Fruit fly (Drosophila melanogaster) whole organism, embryonic: ENCODE data around the gene MtnC.

Experiments
- Atf3 ChIP-seq: fragments of 200-800 bp; sonication (Bioruptor generic); optimal IDR thresholded peaks from 3 replicates; lab custom pipeline; 2016; ENCODE audit warnings: missing biosample characterization, missing genetic modification characterization
- Awh ChIP-seq: fragments of 200-800 bp; sonication (Bioruptor generic); IDR thresholded peaks from 2 replicates; pipeline ENCODE4, ENCODE4 v1.3.6; 2022; ENCODE audit warnings: missing biosample characterization, missing genetic modification characterization
- CG10543 ChIP-seq: fragments of 200-800 bp; sonication (Bioruptor generic); optimal IDR thresholded peaks from 3 replicates; lab custom pipeline; 2017; ENCODE audit warnings: missing biosample characterization, mild to moderate bottlenecking, missing genetic modification characterization, moderate library complexity
- CG11504 ChIP-seq: fragments of 200-800 bp; sonication (Bioruptor generic); optimal IDR thresholded peaks from 3 replicates; lab custom pipeline; 2019; ENCODE audit warnings: missing biosample characterization, mild to moderate bottlenecking, missing genetic modification characterization, moderate library complexity
- CG1233 ChIP-seq: fragments of 200-800 bp; sonication (Bioruptor generic); optimal IDR thresholded peaks from 4 replicates; lab custom pipeline; 2018; ENCODE audit warnings: missing biosample characterization, mild to moderate bottlenecking, missing genetic modification characterization
- CG12769 ChIP-seq: fragments of 200-800 bp; sonication (Bioruptor generic); optimal IDR thresholded peaks from 2 replicates; lab custom pipeline; 2019; ENCODE audit warnings: missing biosample characterization, mild to moderate bottlenecking, missing genetic modification characterization, moderate library complexity
- CG14014 ChIP-seq: fragments of 200-800 bp; sonication (Bioruptor generic); IDR thresholded peaks from 2 replicates; pipeline ENCODE4 v1.3.6; 2022; ENCODE audit warnings: missing biosample characterization, missing genetic modification characterization
- CG1529 ChIP-seq: fragments of 200-800 bp; sonication (Bioruptor generic); optimal IDR thresholded peaks from 3 replicates; lab custom pipeline; 2018; ENCODE audit warnings: missing biosample characterization, missing genetic modification characterization
- CG3281 ChIP-seq: fragments of 200-800 bp; sonication (Bioruptor generic); optimal IDR thresholded peaks from 3 replicates; lab custom pipeline; 2017; ENCODE audit warnings: missing biosample characterization, mild to moderate bottlenecking, missing genetic modification characterization
- CG34376 ChIP-seq: fragments of 200-800 bp; sonication (Bioruptor generic); optimal IDR thresholded peaks from 2 replicates; lab custom pipeline; 2018; ENCODE audit warnings: missing biosample characterization, mild to moderate bottlenecking, missing genetic modification characterization
- CG34422 ChIP-seq: fragments of 200-800 bp; sonication (Bioruptor generic); IDR thresholded peaks from 3 replicates; pipeline ENCODE4 v1.3.6; 2022; ENCODE audit warnings: missing biosample characterization, missing genetic modification characterization
- CG6791 ChIP-seq: fragments of 200-800 bp; sonication (Bioruptor generic); IDR thresholded peaks from 3 replicates; pipeline ENCODE4 v1.3.6; 2022; ENCODE audit warnings: missing biosample characterization, missing genetic modification characterization; ENCODE audit not compliant: partially characterized antibody
- CG9215 ChIP-seq: fragments of 200-800 bp; sonication (Bioruptor generic); IDR thresholded peaks from 2 replicates; pipeline ENCODE4 v1.3.6; 2022; ENCODE audit warnings: missing biosample characterization, missing genetic modification characterization
- CG9437 ChIP-seq: fragments of 200-800 bp; sonication (Bioruptor generic); optimal IDR thresholded peaks from 2 replicates; lab custom pipeline; 2018; ENCODE audit warnings: missing biosample characterization, mild to moderate bottlenecking, missing genetic modification characterization
- CG9932 ChIP-seq: fragments of 200-800 bp; sonication (Bioruptor generic); IDR thresholded peaks from 2 replicates; pipeline ENCODE4 v1.3.6; 2022; ENCODE audit warnings: missing biosample characterization, missing genetic modification characterization
- Dbx ChIP-seq: fragments of 200-800 bp; sonication (Bioruptor generic); IDR thresholded peaks from 3 replicates; pipeline ENCODE4 v1.3.6; 2022; ENCODE audit warnings: missing biosample characterization, missing genetic modification characterization
- Doc3 ChIP-seq: fragments of 200-800 bp; sonication (Bioruptor generic); IDR thresholded peaks from 3 replicates; pipeline ENCODE4 v1.3.6; 2022; ENCODE audit warnings: missing biosample characterization, missing genetic modification characterization; ENCODE audit not compliant: partially characterized antibody
- E2f1 ChIP-seq: fragments of 200-800 bp; sonication (Bioruptor generic); IDR thresholded peaks from 2 replicates; pipeline ENCODE4 v1.3.6; 2022; ENCODE audit warnings: missing biosample characterization, missing genetic modification characterization
- Hmr ChIP-seq: fragments of 200-800 bp; sonication (Bioruptor generic); optimal IDR thresholded peaks from 3 replicates; lab custom pipeline; 2017; ENCODE audit warnings: mild to moderate bottlenecking, missing biosample characterization, missing genetic modification reagents, missing genetic modification characterization
- Hmx ChIP-seq: fragments of 200-800 bp; sonication (Bioruptor generic); optimal IDR thresholded peaks from 2 replicates; lab custom pipeline; 2016; ENCODE audit warnings: missing biosample characterization, missing genetic modification characterization
- Lpt ChIP-seq: fragments of >200 bp; optimal IDR thresholded peaks from 2 replicates; lab custom pipeline; 2018; ENCODE audit warnings: missing biosample characterization, missing genetic modification characterization
- Med ChIP-seq: fragments of 200-800 bp; sonication (Bioruptor generic); peaks from one replicate; lab custom pipeline; 2016; ENCODE audit warnings: missing biosample characterization, missing genetic modification characterization, mild to moderate bottlenecking, inconsistent platforms, moderate library complexity
- NfI ChIP-seq: fragments of 200-800 bp; sonication (Bioruptor generic); optimal IDR thresholded peaks from 3 replicates; lab custom pipeline; 2018; ENCODE audit warnings: missing biosample characterization, mild to moderate bottlenecking, missing genetic modification characterization, moderate library complexity
- Optix ChIP-seq: fragments of 200-800 bp; sonication (Bioruptor generic); IDR thresholded peaks from 3 replicates; pipeline ENCODE4 v1.3.6; 2022; ENCODE audit warnings: missing biosample characterization, missing genetic modification characterization
- Rfx ChIP-seq: fragments of 200-800 bp; sonication (Bioruptor generic); IDR thresholded peaks from 2 replicates; pipeline ENCODE4 v1.3.6; 2022; ENCODE audit warnings: missing biosample characterization, missing genetic modification characterization
- abd-A ChIP-seq: fragments of 200-800 bp; sonication (Bioruptor generic); optimal IDR thresholded peaks from 3 replicates; lab custom pipeline; 2019; ENCODE audit warnings: missing biosample characterization, mild to moderate bottlenecking, missing genetic modification characterization, moderate library complexity
- aop ChIP-seq: fragments of 200-800 bp; sonication (Bioruptor generic); IDR thresholded peaks from 2 replicates; pipeline ENCODE4 v1.3.6; 2022; ENCODE audit warnings: missing biosample characterization, missing genetic modification characterization
- az2 ChIP-seq: fragments of 200-800 bp; sonication (Bioruptor generic); optimal IDR thresholded peaks from 3 replicates; lab custom pipeline; 2016; ENCODE audit warnings: missing biosample characterization, missing genetic modification characterization
- bcd ChIP-seq: fragments of 200-800 bp; sonication (Bioruptor generic); optimal IDR thresholded peaks from 2 replicates; lab custom pipeline; 2017; ENCODE audit warnings: missing biosample characterization, mild to moderate bottlenecking, missing genetic modification characterization
- crol ChIP-seq: fragments of 200-800 bp; sonication (Bioruptor generic); IDR thresholded peaks from 2 replicates; pipeline ENCODE4 v1.3.6; 2022; ENCODE audit warnings: missing biosample characterization, missing genetic modification characterization
- cwo ChIP-seq: fragments of 200-800 bp; sonication (Bioruptor generic); optimal IDR thresholded peaks from 3 replicates; lab custom pipeline; 2017; ENCODE audit warnings: missing biosample characterization, missing genetic modification characterization, mild to moderate bottlenecking, moderate library complexity, missing genetic modification reagents
- dm ChIP-seq: fragments of 200-800 bp; sonication (Bioruptor generic); optimal IDR thresholded peaks from 3 replicates; lab custom pipeline; 2016; ENCODE audit warnings: missing biosample characterization, missing genetic modification characterization
- ewg ChIP-seq: fragments of 200-800 bp; sonication (Bioruptor generic); optimal IDR thresholded peaks from 3 replicates; lab custom pipeline; 2017; ENCODE audit warnings: mild to moderate bottlenecking, missing biosample characterization, missing genetic modification reagents, missing genetic modification characterization
- fru ChIP-seq: fragments of >200 bp; optimal IDR thresholded peaks from 2 replicates; lab custom pipeline; 2017
- ftz-f1 ChIP-seq: fragments of 200-800 bp; sonication (Bioruptor generic); optimal IDR thresholded peaks from 2 replicates; lab custom pipeline; 2016; ENCODE audit warnings: missing biosample characterization, missing genetic modification characterization
- gcm ChIP-seq: fragments of 200-800 bp; sonication (Bioruptor generic); optimal IDR thresholded peaks from 2 replicates; lab custom pipeline; 2019; ENCODE audit warnings: missing biosample characterization, mild to moderate bottlenecking, missing genetic modification characterization, moderate library complexity
- inv ChIP-seq: fragments of 200-800 bp; sonication (Bioruptor generic); IDR thresholded peaks from 2 replicates; pipeline ENCODE4 v1.3.6; 2022; ENCODE audit warnings: missing biosample characterization, missing genetic modification characterization; ENCODE audit not compliant: partially characterized antibody
- kay ChIP-seq: fragments of 200-800 bp; sonication (Bioruptor generic); optimal IDR thresholded peaks from 2 replicates; lab custom pipeline; 2016; ENCODE audit warnings: missing biosample characterization, missing genetic modification characterization
- kni ChIP-seq: fragments of 200-800 bp; sonication (Bioruptor generic); optimal IDR thresholded peaks from 3 replicates; lab custom pipeline; 2017; ENCODE audit warnings: mild to moderate bottlenecking, missing biosample characterization, missing genetic modification reagents, missing genetic modification characterization
- lilli ChIP-seq: fragments of 200-800 bp; sonication (Bioruptor generic); optimal IDR thresholded peaks from 3 replicates; lab custom pipeline; 2016; ENCODE audit warnings: missing biosample characterization, missing genetic modification characterization
- oc ChIP-seq: fragments of 200-800 bp; sonication (Bioruptor generic); optimal IDR thresholded peaks from 2 replicates; lab custom pipeline; 2018; ENCODE audit warnings: missing biosample characterization, mild to moderate bottlenecking, missing genetic modification characterization, moderate library complexity
- odd ChIP-seq: fragments of 200-800 bp; sonication (Bioruptor generic); optimal IDR thresholded peaks from 2 replicates; lab custom pipeline; 2017; ENCODE audit warnings: missing biosample characterization, mild to moderate bottlenecking, missing genetic modification characterization
- phol ChIP-seq: fragments of 200-800 bp; sonication (Bioruptor generic); optimal IDR thresholded peaks from 3 replicates; lab custom pipeline; 2018; ENCODE audit warnings: missing biosample characterization, mild to moderate bottlenecking, missing genetic modification characterization, moderate library complexity
- pros ChIP-seq: fragments of 200-800 bp; sonication (Bioruptor generic); optimal IDR thresholded peaks from 3 replicates; lab custom pipeline; 2019; ENCODE audit warnings: missing biosample characterization, mild to moderate bottlenecking, missing genetic modification characterization, moderate library complexity
- salm ChIP-seq: fragments of 200-800 bp; sonication (Bioruptor generic); optimal IDR thresholded peaks from 2 replicates; lab custom pipeline; 2018; ENCODE audit warnings: missing biosample characterization, mild to moderate bottlenecking, missing genetic modification characterization
- sqz ChIP-seq: fragments of 200-800 bp; sonication (Bioruptor generic); optimal IDR thresholded peaks from 3 replicates; lab custom pipeline; 2018; ENCODE audit warnings: missing biosample characterization, mild to moderate bottlenecking, missing genetic modification characterization
- sug ChIP-seq: fragments of 200-800 bp; optimal IDR thresholded peaks from 2 replicates; lab custom pipeline; 2019; ENCODE audit warnings: missing biosample characterization, mild to moderate bottlenecking, missing genetic modification characterization, moderate library complexity
- tgo ChIP-seq: fragments of 200-800 bp; sonication (Bioruptor generic); IDR thresholded peaks from 3 replicates; pipeline ENCODE4 v1.3.6; 2022; ENCODE audit warnings: missing biosample characterization, missing genetic modification characterization
- tna ChIP-seq: fragments of 200-800 bp; sonication (Bioruptor generic); IDR thresholded peaks from 2 replicates; pipeline ENCODE4 v1.3.6; 2022; ENCODE audit warnings: missing biosample characterization, missing genetic modification characterization; ENCODE audit not compliant: partially characterized antibody
- toy ChIP-seq: fragments of 200-800 bp; sonication (Bioruptor generic); IDR thresholded peaks from 2 replicates; pipeline ENCODE4 v1.3.6; 2022; ENCODE audit warnings: missing biosample characterization, missing genetic modification characterization

The MtnC gene

dm6 chr3R:20310905-20311304 lies 49.2 kb upstream of the MtnC start (continued):
- TF ChIP-seq inv (GFP tag; lab: Robert Waterston, UW) (no peak), Hmx (GFP tag; lab: Kevin White, UChicago) (peak; percentile 24), pros (GFP tag; lab: Kevin White, UChicago) (no peak), Atf3 (no peak), kay (GFP tag; lab: Kevin White, UChicago) (no peak), odd (GFP tag; lab: Kevin White, UChicago) (no peak), phol (peak; percentile 19), salm (tag; lab: Kevin White, UChicago) (no peak), CG9437 (GFP tag; lab: Kevin White, UChicago) (peak; percentile 48), CG1529 (no peak), lilli (GFP tag; lab: Kevin White, UChicago) (peak; percentile 28), CG1233 (GFP tag; lab: Kevin White, UChicago) (no peak), toy (GFP tag; lab: Robert Waterston, UW) (no peak), sqz (no peak), ewg (GFP tag; lab: Kevin White, UChicago) (no peak), tgo (no peak)

- TF ChIP-seq fru (lab: Kevin White, UChicago) = no peak
- TF ChIP-seq Rfx = 0 out of 2 replicates have a peak, but pooled peaks have one; percentile 6
- TF ChIP-seq CG9932 (GFP tag; lab: Robert Waterston, UW) = peak; percentile 22; the same call in 1 of the 2 replicates
- peak; percentile 73 for TF ChIP-seq Med
- peak; percentile 68 for TF ChIP-seq Awh (GFP tag; lab: Robert Waterston, UW)
- peak; percentile 49 for TF ChIP-seq ftz-f1
- TF ChIP-seq Hmr = peak; percentile 11
- peak; percentile 30; the same call in 1 of the 3 replicates for TF ChIP-seq CG34422 (GFP tag; lab: Robert Waterston, UW)
- 0 out of 2 replicates have a peak, but pooled peaks have one; percentile 5 for TF ChIP-seq CG14014 (GFP tag; lab: Robert Waterston, UW)
- TF ChIP-seq CG3281 (GFP tag; lab: Kevin White, UChicago) = no peak
- TF ChIP-seq az2 (GFP tag; lab: Kevin White, UChicago) = no peak
- peak; percentile 57 for TF ChIP-seq abd-A
- TF ChIP-seq CG12769 (tag; lab: Kevin White, UChicago) = peak; percentile 93
- TF ChIP-seq E2f1 (GFP tag; lab: Robert Waterston, UW) = 0 out of 2 replicates have a peak, but pooled peaks have one; percentile 16
- peak; percentile 91 for TF ChIP-seq crol
- TF ChIP-seq gcm (GFP tag; lab: Kevin White, UChicago) = peak; percentile 75
- TF ChIP-seq tna (GFP tag; lab: Robert Waterston, UW) = 0 out of 2 replicates have a peak, but pooled peaks have one; percentile 11
- TF ChIP-seq Optix = 0 out of 3 replicates have a peak, but pooled peaks have one; percentile 24
- 0 out of 3 replicates have a peak, but pooled peaks have one; percentile 38 for TF ChIP-seq Dbx (GFP tag; lab: Robert Waterston, UW)
- no peak for TF ChIP-seq CG9215 (GFP tag; lab: Robert Waterston, UW)
- TF ChIP-seq cwo = peak; percentile 52
- peak; percentile 77 for TF ChIP-seq CG10543 (GFP tag; lab: Kevin White, UChicago)
- TF ChIP-seq bcd = peak; percentile 37
- no peak for TF ChIP-seq Doc3
- TF ChIP-seq kni (GFP tag; lab: Kevin White, UChicago) = peak; percentile 3
- no peak for TF ChIP-seq dm (GFP tag; lab: Kevin White, UChicago)
- TF ChIP-seq aop (GFP tag; lab: Robert Waterston, UW) = 0 out of 2 replicates have a peak, but pooled peaks have one; percentile 27
- peak; percentile 92 for TF ChIP-seq sug
- TF ChIP-seq Lpt (GFP tag; lab: Kevin White, UChicago) = no peak
- TF ChIP-seq NfI = no peak
- TF ChIP-seq CG6791 (GFP tag; lab: Robert Waterston, UW) = peak; percentile 51; the same call in 1 of the 3 replicates
- no peak for TF ChIP-seq CG11504 (tag; lab: Kevin White, UChicago)
- TF ChIP-seq CG34376 = peak; percentile 78
- TF ChIP-seq oc = peak; percentile 77
- peak; percentile 5 for TF ChIP-seq pros (GFP tag; lab: Kevin White, UChicago)
These were observed 48.7 kb upstream of the MtnC start for dm6 chr3R:20311406-20311805.
